Worm (Caenorhabditis elegans) whole organism, young adult: ENCODE data around the gene K10G6.9.
A peak's percentile ranks its signal among the peaks of the same experiment; 100 is the strongest.

Experiments
- ama-1 ChIP-seq, 3 experiments: fragments of 150-350 bp in 1 of 3; sonication (generic microtip) in 2 of 3; optimal IDR thresholded peaks; 2 replicates each; lab custom pipeline; 2014 to 2018; ENCODE audit warnings: missing biosample characterization in 2 of 3, missing genetic modification characterization in 2 of 3, missing genetic modification reagents in 2 of 3
- ccch-3 ChIP-seq: fragments of 200-800 bp; sonication (Bioruptor generic); optimal IDR thresholded peaks from 2 replicates; lab custom pipeline; 2018; ENCODE audit warnings: mild to moderate bottlenecking, missing genetic modification characterization, missing compliant biosample characterization
- zfh-2 ChIP-seq: fragments of 200-800 bp; sonication (Bioruptor generic); conservative IDR thresholded peaks from 2 replicates; pipeline ENCODE4 v1.3.6; 2022; ENCODE audit warnings: missing genetic modification reagents, missing genetic modification characterization, missing compliant biosample characterization

DNA sequence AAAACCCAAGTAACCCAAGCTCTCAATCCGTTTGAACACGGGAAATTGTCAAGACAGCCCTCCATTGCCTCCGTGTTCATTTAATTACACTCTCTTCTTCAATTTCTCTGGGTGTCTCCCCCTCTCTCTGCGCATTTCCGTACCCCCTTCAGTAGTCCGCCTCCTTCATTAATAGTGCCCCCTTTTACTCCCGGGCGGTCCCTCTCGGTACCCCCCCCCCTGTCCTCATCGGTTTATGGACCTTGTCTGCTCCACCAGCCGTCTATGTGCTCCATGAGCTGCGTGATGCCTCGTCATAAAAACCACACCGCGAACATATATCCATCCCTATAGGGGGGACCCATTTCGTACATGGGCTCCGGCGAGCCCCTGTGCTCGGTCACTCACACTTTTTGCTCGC is 27.5 kb downstream of the K10G6.9 start:
- no peak for TF ChIP-seq ama-1 (optimal IDR thresholded peaks at IDR 0.05; lab: Kevin White, UChicago)
- no peak for TF ChIP-seq ama-1 (GFP tag; optimal IDR thresholded peaks at IDR 0.05; lab: Kevin White, UChicago)
- peak; percentile 74 for TF ChIP-seq zfh-2 (GFP tag; lab: Robert Waterston, UW)
- TF ChIP-seq ccch-3 (GFP tag; lab: Kevin White, UChicago): no peak
